Fruit fly (Drosophila melanogaster) whole organism, embryonic: ENCODE measurements around the gene CG15332.

Experiments
- B-H2 ChIP-seq: fragments of 200-800 bp; sonication (Bioruptor generic); optimal IDR thresholded peaks from 2 replicates; lab custom pipeline; 2018; ENCODE audit warnings: missing biosample characterization, mild to moderate bottlenecking, missing genetic modification characterization
- CG14441 ChIP-seq: fragments of 200-800 bp; sonication (Bioruptor generic); IDR thresholded peaks from 2 replicates; pipeline ENCODE4 v1.3.6; 2022; ENCODE audit warnings: missing biosample characterization, missing genetic modification characterization
- CG34422 ChIP-seq: fragments of 200-800 bp; sonication (Bioruptor generic); IDR thresholded peaks from 3 replicates; pipeline ENCODE4 v1.3.6; 2022; ENCODE audit warnings: missing biosample characterization, missing genetic modification characterization
- CG4404 ChIP-seq: fragments of 200-800 bp; sonication (Bioruptor generic); IDR thresholded peaks from 2 replicates; pipeline ENCODE4 v1.3.6; 2022; ENCODE audit warnings: missing biosample characterization, missing genetic modification characterization
- CG6272 ChIP-seq: fragments of 200-800 bp; sonication (Bioruptor generic); IDR thresholded peaks from 2 replicates; pipeline ENCODE4 v1.3.6; 2022; ENCODE audit warnings: missing biosample characterization, missing genetic modification characterization
- Oaz ChIP-seq: fragments of 200-800 bp; sonication (Bioruptor generic); IDR thresholded peaks from 2 replicates; pipeline ENCODE4 v1.3.6; 2022; ENCODE audit warnings: missing biosample characterization, missing genetic modification characterization
- aop ChIP-seq: fragments of 200-800 bp; sonication (Bioruptor generic); IDR thresholded peaks from 2 replicates; pipeline ENCODE4 v1.3.6; 2022; ENCODE audit warnings: missing biosample characterization, missing genetic modification characterization
- fru ChIP-seq: fragments of >200 bp; optimal IDR thresholded peaks from 2 replicates; lab custom pipeline; 2017
- pum ChIP-seq: fragments of 200-800 bp; sonication (Bioruptor generic); optimal IDR thresholded peaks from 2 replicates; lab custom pipeline; 2016; ENCODE audit warnings: missing biosample characterization, missing genetic modification characterization

- no peak for TF ChIP-seq Oaz (GFP tag; lab: Robert Waterston, UW)
- no peak for TF ChIP-seq aop (GFP tag; lab: Robert Waterston, UW)
- TF ChIP-seq CG14441 (GFP tag; lab: Robert Waterston, UW): no peak
- TF ChIP-seq CG6272: no peak
- no peak for TF ChIP-seq CG34422 (GFP tag; lab: Robert Waterston, UW)
- no peak for TF ChIP-seq pum
- TF ChIP-seq B-H2: no peak
- TF ChIP-seq CG4404 (GFP tag; lab: Robert Waterston, UW): no peak
- no peak for TF ChIP-seq fru (lab: Kevin White, UChicago)
These were observed 46.8 kb downstream of the CG15332 start for dm6 chrX:7909069-7909389.
